Worm (Caenorhabditis elegans): ENCODE measurements around the gene cest-34.

Gene cest-34

ce11 chrV:6727222-6727621, 50.6 kb downstream of the cest-34 start, which contains the start of gene ZC487.1:
Gene ZC487.1, plus strand, starts transcription at chrV:6727522.
- TF ChIP-seq aptf-3 (GFP tag; IDR thresholded peaks at IDR 0.05) (no peak), mcd-1 (GFP tag; IDR thresholded peaks at IDR 0.05) (no peak), lsy-27 (tag; optimal IDR thresholded peaks at IDR 0.05; ENCODE audit: borderline replicate concordance, insufficient read depth) (no peak), hmg-20 (GFP tag; IDR thresholded peaks at IDR 0.05) (no peak), zim-3 (tag; optimal IDR thresholded peaks at IDR 0.05) (no peak), mes-4 (tag; optimal IDR thresholded peaks at IDR 0.05) (no peak), repo-1 (tag; optimal IDR thresholded peaks at IDR 0.05) (no peak), D2030.7 (GFP tag; IDR thresholded peaks at IDR 0.05) (no peak), ceh-40 (GFP tag; IDR thresholded peaks at IDR 0.05) (no peak), ZK185.1 (tag; optimal IDR thresholded peaks at IDR 0.05; ENCODE audit: poor library complexity, severe bottlenecking) (no peak), F37B4.10 (GFP tag; IDR thresholded peaks at IDR 0.05) (no peak), him-1 (tag; optimal IDR thresholded peaks at IDR 0.05) (no peak), ztf-28 (GFP tag; IDR thresholded peaks at IDR 0.05) (no peak), F52B5.7 (tag; optimal IDR thresholded peaks at IDR 0.05) (no peak), snpc-3.4 (tag; optimal IDR thresholded peaks at IDR 0.05) (no peak), somi-1 (GFP tag; optimal IDR thresholded peaks at IDR 0.05) (no peak), ztf-25 (GFP tag; IDR thresholded peaks at IDR 0.05) (no peak), mxl-1 (tag; optimal IDR thresholded peaks at IDR 0.05) (no peak), akir-1 (GFP tag; optimal IDR thresholded peaks at IDR 0.05) (no peak)
